Fruit fly (Drosophila melanogaster) Kc167 (cell line): ENCODE measurements around the gene Alp12.

ENCODE experiments used
- Myc ChIP-seq: fragments of >200 bp; optimal IDR thresholded peaks from 2 replicates; lab custom pipeline; 2017; ENCODE audit warnings: missing external identifiers
- insv ChIP-seq: fragments of >200 bp; optimal IDR thresholded peaks from 3 replicates; lab custom pipeline; 2018; ENCODE audit warnings: missing external identifiers

dm6 chr2L:19429731-19430130 lies 5.9 kb downstream of the Alp12 start:
- no peak for TF ChIP-seq Myc
- no peak for TF ChIP-seq insv (lab: Kevin White, UChicago)
